Worm (Caenorhabditis elegans): ENCODE measurements around the gene perm-5.

ce11 chrIV:5655966-5656389, 47.3 kb downstream of the perm-5 start:
- TF ChIP-seq flt-1 (GFP tag; IDR thresholded peaks at IDR 0.05) (no peak), ztf-29 (GFP tag; IDR thresholded peaks at IDR 0.05) (no peak), cog-1 (tag; optimal IDR thresholded peaks at IDR 0.05) (no peak), T22C8.4 (GFP tag; IDR thresholded peaks at IDR 0.05) (no peak), klf-2 (GFP tag; conservative IDR thresholded peaks at IDR 0.05) (no peak), med-1 (GFP tag; optimal IDR thresholded peaks at IDR 0.05; ENCODE audit: insufficient read depth) (no peak), tab-1 (GFP tag; IDR thresholded peaks at IDR 0.05) (no peak)

Measured in whole organism, midembryonic.